Worm (Caenorhabditis elegans) whole organism, late embryonic: ENCODE results near the gene H40L08.1.

Experiments used
- ceh-6 ChIP-seq: fragments of 200-800 bp; sonication (Bioruptor generic); optimal IDR thresholded peaks from 2 replicates; lab custom pipeline; 2018; ENCODE audit warnings: mild to moderate bottlenecking, missing genetic modification characterization, missing compliant biosample characterization
- che-1 ChIP-seq: sonication (generic microtip); optimal IDR thresholded peaks from 2 replicates; lab custom pipeline; 2016; ENCODE audit warnings: mild to moderate bottlenecking, missing genetic modification characterization, missing compliant biosample characterization
- elt-2 ChIP-seq: sonication (generic microtip); optimal IDR thresholded peaks from 2 replicates; lab custom pipeline; 2016; ENCODE audit warnings: missing genetic modification reagents, missing genetic modification characterization, missing compliant biosample characterization
- hlh-13 ChIP-seq: fragments of 200-800 bp; sonication (Bioruptor generic); optimal IDR thresholded peaks from 2 replicates; lab custom pipeline; 2018; ENCODE audit warnings: mild to moderate bottlenecking, missing genetic modification characterization, missing compliant biosample characterization
- hlh-30 ChIP-seq: sonication (generic microtip); optimal IDR thresholded peaks from 2 replicates; lab custom pipeline; 2017; ENCODE audit warnings: antibody characterized with exemption, missing genetic modification characterization, missing compliant biosample characterization; ENCODE audit not compliant: insufficient read depth
- pros-1 ChIP-seq: fragments of 150-350 bp; optimal IDR thresholded peaks from 2 replicates; lab custom pipeline; 2014; ENCODE audit warnings: missing biosample characterization, missing genetic modification reagents, missing genetic modification characterization
- ref-2 ChIP-seq: sonication (generic microtip); optimal IDR thresholded peaks from 2 replicates; lab custom pipeline; 2016; ENCODE audit warnings: missing genetic modification characterization, missing compliant biosample characterization
- rnt-1 ChIP-seq: sonication (generic microtip); optimal IDR thresholded peaks from 2 replicates; lab custom pipeline; 2016; ENCODE audit warnings: missing genetic modification characterization, missing compliant biosample characterization
- sox-4 ChIP-seq: sonication (generic microtip); optimal IDR thresholded peaks from 2 replicates; lab custom pipeline; 2017; ENCODE audit warnings: mild to moderate bottlenecking, missing genetic modification characterization, inconsistent platforms, missing compliant biosample characterization
- tbx-7 ChIP-seq: sonication (generic microtip); optimal IDR thresholded peaks from 2 replicates; lab custom pipeline; 2016; ENCODE audit warnings: missing genotype, missing genetic modification characterization, missing compliant biosample characterization
- unc-86 ChIP-seq: sonication (generic microtip); optimal IDR thresholded peaks from 2 replicates; lab custom pipeline; 2016; ENCODE audit warnings: missing genetic modification characterization, missing compliant biosample characterization

DNA sequence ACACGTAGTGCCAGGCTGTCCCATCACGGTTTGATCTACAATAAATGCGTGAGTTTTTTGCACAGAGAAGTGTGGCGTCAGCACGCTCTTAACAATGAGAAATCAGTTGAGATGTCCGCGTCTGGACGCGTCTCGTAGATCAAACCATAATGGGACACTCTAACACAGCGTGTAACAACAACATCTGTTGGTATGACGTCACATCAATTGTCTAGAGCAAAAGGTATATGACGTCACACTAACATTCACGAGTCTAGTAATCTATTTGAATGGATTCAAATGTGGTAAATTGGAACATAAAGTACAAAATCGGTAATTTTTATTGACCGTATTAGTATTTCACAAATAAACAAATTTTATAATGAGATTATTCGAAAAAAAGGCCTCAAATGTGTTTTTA lies 31.9 kb upstream of the H40L08.1 start:
- TF ChIP-seq unc-86 (tag; lab: Kevin White, UChicago) (no peak), che-1 (tag; lab: Kevin White, UChicago) (no peak), elt-2 (no peak), pros-1 (tag; lab: Kevin White, UChicago) (no peak), sox-4 (tag; lab: Kevin White, UChicago) (no peak), tbx-7 (tag; lab: Kevin White, UChicago) (no peak), ceh-6 (no peak), hlh-13 (no peak), ref-2 (tag; lab: Kevin White, UChicago) (no peak), rnt-1 (tag; lab: Kevin White, UChicago) (no peak), hlh-30 (tag; lab: Kevin White, UChicago) (no peak)
